Fruit fly (Drosophila melanogaster): ENCODE measurements around the gene CG34132.
A peak's percentile ranks its signal among the peaks of the same experiment; 100 is the strongest.

The CG34132 gene

DNA sequence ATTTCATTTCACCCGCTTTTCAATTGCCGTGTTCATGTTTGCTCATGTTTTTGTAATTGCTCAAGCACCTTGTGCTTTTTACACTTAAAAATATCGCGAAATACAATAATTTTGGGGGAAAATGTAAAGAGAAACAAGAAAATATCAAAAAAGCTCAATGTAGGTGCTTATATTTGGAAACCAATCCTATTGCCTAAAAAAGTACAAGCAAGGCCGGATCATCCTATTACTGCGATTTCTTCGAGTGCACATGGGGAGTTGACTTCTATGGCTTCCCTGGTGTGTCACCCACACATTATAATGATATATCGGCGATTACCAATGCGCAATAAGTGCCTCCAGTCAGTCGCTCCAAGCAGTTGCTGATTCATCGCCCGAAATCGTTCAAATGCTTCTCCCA is 44.1 kb upstream of the CG34132 start (continued):
- TF ChIP-seq ftz-f1 (GFP tag; optimal IDR thresholded peaks at IDR 0.05) (no peak), dmrt99B (tag; optimal IDR thresholded peaks at IDR 0.05) (peak; percentile 4), Med (GFP tag) (peak; percentile 72), CG2712 (tag; optimal IDR thresholded peaks at IDR 0.05) (no peak), ab (GFP tag; optimal IDR thresholded peaks at IDR 0.05) (no peak), Rfx (GFP tag; IDR thresholded peaks at IDR 0.05) (peak; percentile 34; the same call in 1 of the 2 replicates), dm (GFP tag; optimal IDR thresholded peaks at IDR 0.05) (no peak), Jarid2 (GFP tag; optimal IDR thresholded peaks at IDR 0.05) (no peak), grau (tag; optimal IDR thresholded peaks at IDR 0.05) (peak; percentile 12), CG7786 (GFP tag; optimal IDR thresholded peaks at IDR 0.05) (no peak)

DNA sequence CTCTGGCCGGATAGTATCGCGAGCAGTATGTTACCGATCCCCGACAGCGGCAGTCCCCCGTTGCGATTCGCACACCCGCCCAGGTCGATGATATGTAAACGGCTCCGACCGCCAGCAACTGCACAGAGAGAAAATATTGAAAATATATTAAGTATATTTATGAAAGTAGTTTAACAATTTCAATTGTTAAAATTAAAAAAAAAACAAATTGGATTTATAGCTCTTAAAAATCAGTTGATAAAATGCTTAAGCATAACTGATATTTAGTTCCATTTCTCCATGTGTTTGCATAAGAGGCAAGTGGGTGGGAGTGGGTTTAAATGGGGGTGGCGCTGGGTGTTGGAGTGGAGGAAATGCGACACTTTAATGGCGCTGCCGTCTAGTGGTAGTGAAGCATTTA is 35.8 kb upstream of the CG34132 start:
- TF ChIP-seq CG6689 (GFP tag; IDR thresholded peaks at IDR 0.05): peak; percentile 22; the same call in 1 of the 2 replicates
- TF ChIP-seq vvl (GFP tag; IDR thresholded peaks at IDR 0.05): peak; percentile 61; the same call in 1 of the 2 replicates
- peak; percentile 34; the same call in 1 of the 2 replicates for TF ChIP-seq CG14014 (GFP tag; IDR thresholded peaks at IDR 0.05)
- TF ChIP-seq esg (GFP tag; conservative IDR thresholded peaks at IDR 0.05): peak; percentile 31
- peak; percentile 20; the same call in 1 of the 2 replicates for TF ChIP-seq Drgx (GFP tag; IDR thresholded peaks at IDR 0.05)
- peak; percentile 31 for TF ChIP-seq Oli (tag; optimal IDR thresholded peaks at IDR 0.05)
- peak; percentile 61 for TF ChIP-seq lab (GFP tag; optimal IDR thresholded peaks at IDR 0.05)
- TF ChIP-seq Hmr (GFP tag; optimal IDR thresholded peaks at IDR 0.05): peak; percentile 9
- no peak for TF ChIP-seq bowl (GFP tag; IDR thresholded peaks at IDR 0.05)
- no peak for TF ChIP-seq ham (GFP tag; IDR thresholded peaks at IDR 0.05)
- peak; percentile 3 for TF ChIP-seq Ssrp (tag; optimal IDR thresholded peaks at IDR 0.05)
- peak; percentile 43 for TF ChIP-seq CG17359 (tag; optimal IDR thresholded peaks at IDR 0.05)
- no peak for TF ChIP-seq ro (GFP tag; IDR thresholded peaks at IDR 0.05)
- peak; percentile 54 for TF ChIP-seq Sox102F (GFP tag; optimal IDR thresholded peaks at IDR 0.05)
- TF ChIP-seq CG9817 (tag; optimal IDR thresholded peaks at IDR 0.05): peak; percentile 23
- TF ChIP-seq nerfin-1 (tag; optimal IDR thresholded peaks at IDR 0.05): no peak
- TF ChIP-seq klu (GFP tag; IDR thresholded peaks at IDR 0.05): 0 out of 2 replicates have a peak, but pooled peaks have one; percentile 10
- peak; percentile 64; the same call in 2 of the 3 replicates for TF ChIP-seq Dbx (GFP tag; IDR thresholded peaks at IDR 0.05)
- TF ChIP-seq zfh1 (GFP tag; IDR thresholded peaks at IDR 0.05): peak; percentile 43; the same call in 1 of the 3 replicates
- TF ChIP-seq dmrt99B (tag; optimal IDR thresholded peaks at IDR 0.05): peak; percentile 60
- TF ChIP-seq sisA (GFP tag; IDR thresholded peaks at IDR 0.05): peak; percentile 36; the same call in 1 of the 2 replicates
- TF ChIP-seq prd (optimal IDR thresholded peaks at IDR 0.05): no peak
- TF ChIP-seq prd (GFP tag; IDR thresholded peaks at IDR 0.05): peak; percentile 39; the same call in 1 of the 3 replicates
- TF ChIP-seq az2 (GFP tag; optimal IDR thresholded peaks at IDR 0.05): peak; percentile 7
- no peak for TF ChIP-seq CG18764 (GFP tag; optimal IDR thresholded peaks at IDR 0.05)
- TF ChIP-seq CG13424 (tag; optimal IDR thresholded peaks at IDR 0.05): peak; percentile 32
- no peak for TF ChIP-seq CTCF (GFP tag; optimal IDR thresholded peaks at IDR 0.05)
- no peak for TF ChIP-seq Fer2 (tag; optimal IDR thresholded peaks at IDR 0.05)
- TF ChIP-seq CG15269 (tag; optimal IDR thresholded peaks at IDR 0.05): peak; percentile 23
- TF ChIP-seq da (GFP tag; optimal IDR thresholded peaks at IDR 0.05): no peak
- peak; percentile 39; the same call in 1 of the 2 replicates for TF ChIP-seq ap (GFP tag; IDR thresholded peaks at IDR 0.05)
- TF ChIP-seq ind (GFP tag; optimal IDR thresholded peaks at IDR 0.05): peak; percentile 10
- peak; percentile 58 for TF ChIP-seq Med (GFP tag)
- TF ChIP-seq CG12391 (tag; optimal IDR thresholded peaks at IDR 0.05): peak; percentile 35
- TF ChIP-seq CG17328 (GFP tag; IDR thresholded peaks at IDR 0.05): 0 out of 2 replicates have a peak, but pooled peaks have one; percentile 32
- TF ChIP-seq PHDP (tag; optimal IDR thresholded peaks at IDR 0.05): peak; percentile 39
- no peak for TF ChIP-seq CG2116 (GFP tag; optimal IDR thresholded peaks at IDR 0.05)
- peak; percentile 12; the same call in 1 of the 2 replicates for TF ChIP-seq CG10366 (GFP tag; IDR thresholded peaks at IDR 0.05)
- TF ChIP-seq Sox100B (GFP tag; optimal IDR thresholded peaks at IDR 0.05): peak; percentile 0
- no peak for TF ChIP-seq Max (GFP tag; optimal IDR thresholded peaks at IDR 0.05)
- peak in 1 of 2 experiments; percentile 45 for TF ChIP-seq Hr51 (GFP tag; optimal IDR thresholded peaks at IDR 0.05)
- no peak for TF ChIP-seq CG6175 (GFP tag; IDR thresholded peaks at IDR 0.05)

Data from whole organism, embryonic.